Fruit fly (Drosophila melanogaster): ENCODE data around the gene Krn.
A peak's percentile ranks its signal among the peaks of the same experiment; 100 is the strongest.

Gene Krn

dm6 chr3L:17621451-17621946 lies 32.6 kb downstream of the Krn start, which contains the start of the genes Vps60 and anchor (continued):
- TF ChIP-seq CG18599 (GFP tag; optimal IDR thresholded peaks at IDR 0.05) (peak; percentile 57), Mes4 (GFP tag; optimal IDR thresholded peaks at IDR 0.05) (peak; percentile 63), CG18619 (GFP tag; optimal IDR thresholded peaks at IDR 0.05) (no peak), chinmo (GFP tag; IDR thresholded peaks at IDR 0.05; ENCODE audit: partially characterized antibody) (no peak), CrebB (tag; optimal IDR thresholded peaks at IDR 0.05) (no peak), da (GFP tag; optimal IDR thresholded peaks at IDR 0.05) (no peak), BEAF-32 (GFP tag; optimal IDR thresholded peaks at IDR 0.05) (peak; percentile 56), ap (GFP tag; IDR thresholded peaks at IDR 0.05) (no peak), gce (GFP tag; IDR thresholded peaks at IDR 0.05) (no peak), Bgb (GFP tag; IDR thresholded peaks at IDR 0.05; ENCODE audit: partially characterized antibody) (no peak), sima (GFP tag; optimal IDR thresholded peaks at IDR 0.05) (no peak), CG17568 (GFP tag; optimal IDR thresholded peaks at IDR 0.05) (no peak), Dp (GFP tag; optimal IDR thresholded peaks at IDR 0.05) (peak; percentile 55), Drgx (GFP tag; IDR thresholded peaks at IDR 0.05) (no peak), Pdp1 (GFP tag; optimal IDR thresholded peaks at IDR 0.05) (peak; percentile 54 to 78), NFAT (GFP tag; IDR thresholded peaks at IDR 0.05) (no peak), so (GFP tag; IDR thresholded peaks at IDR 0.05) (no peak), CG6254 (GFP tag; optimal IDR thresholded peaks at IDR 0.05) (no peak), gem (tag; optimal IDR thresholded peaks at IDR 0.05) (peak; percentile 63), hkb (optimal IDR thresholded peaks at IDR 0.05) (peak; percentile 67), hkb (GFP tag; IDR thresholded peaks at IDR 0.05) (no peak; the same call in 1 of the 2 replicates), CG43689 (GFP tag; IDR thresholded peaks at IDR 0.05) (no peak), Opbp (GFP tag; IDR thresholded peaks at IDR 0.05; ENCODE audit: partially characterized antibody) (no peak), CG6813 (GFP tag; optimal IDR thresholded peaks at IDR 0.05) (no peak), CG4617 (GFP tag; optimal IDR thresholded peaks at IDR 0.05; ENCODE audit: borderline replicate concordance) (peak; percentile 58), H2.0 (GFP tag; IDR thresholded peaks at IDR 0.05) (no peak), CG10147 (GFP tag; optimal IDR thresholded peaks at IDR 0.05) (peak; percentile 38), Sin3A (optimal IDR thresholded peaks at IDR 0.05) (peak; percentile 89), CG30403 (GFP tag; optimal IDR thresholded peaks at IDR 0.05) (peak; percentile 72), tin (GFP tag; optimal IDR thresholded peaks at IDR 0.05) (peak; percentile 67), CG4424 (GFP tag; optimal IDR thresholded peaks at IDR 0.05) (peak; percentile 62), tll (GFP tag; optimal IDR thresholded peaks at IDR 0.05) (no peak), nau (GFP tag; optimal IDR thresholded peaks at IDR 0.05) (no peak), p53 (GFP tag; optimal IDR thresholded peaks at IDR 0.05) (peak; percentile 55), gfzf (GFP tag; optimal IDR thresholded peaks at IDR 0.05) (peak; percentile 97), cwo (GFP tag; optimal IDR thresholded peaks at IDR 0.05) (no peak), fd3F (GFP tag; optimal IDR thresholded peaks at IDR 0.05) (no peak), Chrac-16 (GFP tag; optimal IDR thresholded peaks at IDR 0.05) (peak; percentile 60), esg (GFP tag; conservative IDR thresholded peaks at IDR 0.05) (no peak), CG11696 (GFP tag; IDR thresholded peaks at IDR 0.05) (no peak), MBD-R2 (GFP tag; IDR thresholded peaks at IDR 0.05) (peak; percentile 69), CTCF (GFP tag; optimal IDR thresholded peaks at IDR 0.05) (no peak), oc (tag; optimal IDR thresholded peaks at IDR 0.05) (no peak), zf30C (GFP tag; optimal IDR thresholded peaks at IDR 0.05) (no peak), Hr78 (GFP tag; optimal IDR thresholded peaks at IDR 0.05) (no peak), dysf (GFP tag; IDR thresholded peaks at IDR 0.05) (peak; percentile 34; the same call in 1 of the 3 replicates), ATbp (GFP tag; optimal IDR thresholded peaks at IDR 0.05) (no peak), B-H2 (GFP tag; optimal IDR thresholded peaks at IDR 0.05) (no peak), HLH54F (GFP tag; optimal IDR thresholded peaks at IDR 0.05) (peak; percentile 72), CG17186 (GFP tag; optimal IDR thresholded peaks at IDR 0.05) (peak; percentile 49), CG14050 (GFP tag; IDR thresholded peaks at IDR 0.05) (no peak)

Data from whole organism, embryonic.